Fruit fly (Drosophila melanogaster) whole organism, adult: ENCODE measurements around the gene mRpS34.
A peak's percentile ranks its signal among the peaks of the same experiment; 100 is the strongest.

Experiments
- CG11617 ChIP-seq: fragments of 200-800 bp; sonication (Bioruptor generic); optimal IDR thresholded peaks from 2 replicates; lab custom pipeline; 2017; ENCODE audit warnings: mild to moderate bottlenecking, missing biosample characterization, missing genetic modification reagents, missing genetic modification characterization
- CG12768 ChIP-seq: fragments of 200-800 bp; sonication (Bioruptor generic); optimal IDR thresholded peaks from 2 replicates; lab custom pipeline; 2017; ENCODE audit warnings: missing biosample characterization, missing genetic modification characterization, mild to moderate bottlenecking, moderate library complexity, missing genetic modification reagents
- CG14711 ChIP-seq: fragments of 200-800 bp; sonication (Bioruptor generic); optimal IDR thresholded peaks from 2 replicates; lab custom pipeline; 2018; ENCODE audit warnings: missing biosample characterization, mild to moderate bottlenecking, missing genetic modification characterization, moderate library complexity
- CG1620 ChIP-seq: fragments of 200-800 bp; sonication (Bioruptor generic); optimal IDR thresholded peaks from 2 replicates; lab custom pipeline; 2016; ENCODE audit warnings: missing biosample characterization, missing genetic modification characterization
- CG33017 ChIP-seq: fragments of 200-800 bp; sonication (Bioruptor generic); optimal IDR thresholded peaks from 2 replicates; lab custom pipeline; 2018; ENCODE audit warnings: missing biosample characterization, mild to moderate bottlenecking, missing genetic modification characterization, moderate library complexity
- CG5204 ChIP-seq: fragments of 200-800 bp; sonication (Bioruptor generic); optimal IDR thresholded peaks from 2 replicates; lab custom pipeline; 2016; ENCODE audit warnings: missing biosample characterization, missing genetic modification characterization
- CG7045 ChIP-seq: fragments of 200-800 bp; sonication (Bioruptor generic); optimal IDR thresholded peaks from 2 replicates; lab custom pipeline; 2017; ENCODE audit warnings: missing biosample characterization, mild to moderate bottlenecking, missing genetic modification characterization
- CG7101 ChIP-seq: fragments of 200-800 bp; sonication (Bioruptor generic); optimal IDR thresholded peaks from 2 replicates; lab custom pipeline; 2018; ENCODE audit warnings: missing biosample characterization, mild to moderate bottlenecking, missing genetic modification characterization, moderate library complexity
- Clk ChIP-seq: fragments of 200-800 bp; sonication (Bioruptor generic); optimal IDR thresholded peaks from 2 replicates; lab custom pipeline; 2017; ENCODE audit warnings: missing biosample characterization, missing genetic modification characterization
- Crg-1 ChIP-seq: fragments of 200-800 bp; sonication (Bioruptor generic); optimal IDR thresholded peaks from 2 replicates; lab custom pipeline; 2016; ENCODE audit warnings: missing biosample characterization, missing genetic modification characterization
- Hr96 ChIP-seq: fragments of 200-800 bp; sonication (Bioruptor generic); optimal IDR thresholded peaks from 2 replicates; lab custom pipeline; 2016; ENCODE audit warnings: missing biosample characterization, missing genetic modification characterization
- Mnt ChIP-seq: fragments of 200-800 bp; sonication (Bioruptor generic); optimal IDR thresholded peaks from 2 replicates; lab custom pipeline; 2016; ENCODE audit warnings: missing biosample characterization, mild to moderate bottlenecking, missing genetic modification characterization
- bab1 ChIP-seq: fragments of 200-800 bp; sonication (Bioruptor generic); optimal IDR thresholded peaks from 3 replicates; lab custom pipeline; 2019; ENCODE audit warnings: missing biosample characterization, mild to moderate bottlenecking, missing genetic modification characterization, moderate library complexity
- cic ChIP-seq: fragments of 200-800 bp; sonication (Bioruptor generic); optimal IDR thresholded peaks from 2 replicates; lab custom pipeline; 2017; ENCODE audit warnings: missing biosample characterization, mild to moderate bottlenecking, missing genetic modification characterization, moderate library complexity
- cnc ChIP-seq, 2 experiments: fragments of >200 bp; optimal IDR thresholded peaks; 2 replicates each; lab custom pipeline; 2017
- kay ChIP-seq: fragments of 200-800 bp; sonication (Bioruptor generic); peaks from one replicate; lab custom pipeline; 2016; ENCODE audit warnings: missing biosample characterization, missing genetic modification characterization, borderline replicate concordance
- ovo ChIP-seq: fragments of 200-800 bp; sonication (Bioruptor generic); optimal IDR thresholded peaks from 2 replicates; lab custom pipeline; 2016; ENCODE audit warnings: missing biosample characterization, missing genetic modification characterization
- pad ChIP-seq: fragments of 200-800 bp; sonication (Bioruptor generic); optimal IDR thresholded peaks from 3 replicates; lab custom pipeline; 2017; ENCODE audit warnings: missing biosample characterization, missing genetic modification characterization, mild to moderate bottlenecking, moderate library complexity, missing genetic modification reagents
- tj ChIP-seq: fragments of 200-800 bp; sonication (Bioruptor generic); optimal IDR thresholded peaks from 3 replicates; lab custom pipeline; 2017; ENCODE audit warnings: missing biosample characterization, mild to moderate bottlenecking, missing genetic modification characterization, moderate library complexity
- toe ChIP-seq: fragments of 200-800 bp; sonication (Bioruptor generic); optimal IDR thresholded peaks from 2 replicates; lab custom pipeline; 2016; ENCODE audit warnings: missing biosample characterization, missing genetic modification characterization

Gene mRpS34

dm6 chr3L:16391257-16391656 lies 43.4 kb downstream of the mRpS34 start:
- no peak for TF ChIP-seq CG7101 (tag; lab: Kevin White, UChicago)
- TF ChIP-seq pad (GFP tag; lab: Kevin White, UChicago) = no peak
- no peak for TF ChIP-seq cic (GFP tag; lab: Kevin White, UChicago)
- no peak for TF ChIP-seq Clk (GFP tag; lab: Kevin White, UChicago)
- TF ChIP-seq CG7045 (GFP tag; lab: Kevin White, UChicago) = no peak
- no peak for TF ChIP-seq CG1620 (GFP tag; lab: Kevin White, UChicago)
- TF ChIP-seq toe (GFP tag; lab: Kevin White, UChicago) = no peak
- TF ChIP-seq cnc (optimal IDR thresholded peaks at IDR 0.05; lab: Kevin White, UChicago) = no peak
- TF ChIP-seq Crg-1 (GFP tag; lab: Kevin White, UChicago) = no peak
- no peak for TF ChIP-seq CG14711 (tag; lab: Kevin White, UChicago)
- TF ChIP-seq bab1 (GFP tag; lab: Kevin White, UChicago) = no peak
- no peak for TF ChIP-seq Hr96 (GFP tag; lab: Kevin White, UChicago)

DNA sequence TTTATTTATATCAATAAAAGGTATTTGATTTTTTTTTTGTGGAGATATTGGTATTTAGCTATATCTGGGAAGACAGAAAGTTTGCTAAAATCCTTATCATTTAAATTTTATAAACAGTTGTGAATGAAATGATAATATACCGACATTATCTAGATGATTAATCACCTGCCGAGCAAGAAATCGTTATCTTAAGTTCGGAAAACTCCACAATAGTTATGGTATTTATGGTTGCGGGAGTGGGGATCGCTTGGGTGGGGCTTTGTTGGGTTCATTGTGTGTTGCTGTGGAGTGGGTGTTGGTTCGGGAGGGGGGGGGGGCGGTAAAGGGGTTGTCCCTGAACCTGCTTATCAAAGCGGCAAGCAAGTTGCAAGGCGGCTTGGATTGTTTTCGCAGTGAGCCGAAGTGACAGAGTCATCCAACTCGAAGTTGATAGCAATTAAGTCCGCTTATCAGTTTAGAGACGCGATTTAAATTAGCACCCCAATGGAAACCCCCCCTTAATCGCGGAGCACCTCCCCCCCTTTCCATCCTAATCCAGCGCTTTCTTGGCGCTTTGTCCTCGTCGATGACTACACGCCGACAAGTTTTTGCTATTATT lies 44.4 kb downstream of the mRpS34 start:
- TF ChIP-seq ovo (no peak), Clk (GFP tag; lab: Kevin White, UChicago) (no peak), CG5204 (GFP tag; lab: Kevin White, UChicago) (no peak), kay (GFP tag; lab: Kevin White, UChicago) (no peak), Hr96 (GFP tag; lab: Kevin White, UChicago) (no peak), CG1620 (GFP tag; lab: Kevin White, UChicago) (no peak), CG12768 (GFP tag; lab: Kevin White, UChicago) (no peak), CG11617 (GFP tag; lab: Kevin White, UChicago) (no peak), CG7045 (GFP tag; lab: Kevin White, UChicago) (no peak)

dm6 chr3L:16392874-16393273 lies 45.0 kb downstream of the mRpS34 start:
- TF ChIP-seq Clk (GFP tag; lab: Kevin White, UChicago) (no peak), CG1620 (GFP tag; lab: Kevin White, UChicago) (no peak), Mnt (GFP tag; lab: Kevin White, UChicago) (no peak), CG12768 (GFP tag; lab: Kevin White, UChicago) (no peak), CG11617 (GFP tag; lab: Kevin White, UChicago) (no peak), CG33017 (tag; lab: Kevin White, UChicago) (no peak), cic (GFP tag; lab: Kevin White, UChicago) (no peak), CG14711 (tag; lab: Kevin White, UChicago) (no peak), Crg-1 (GFP tag; lab: Kevin White, UChicago) (no peak), Hr96 (GFP tag; lab: Kevin White, UChicago) (no peak), CG7101 (tag; lab: Kevin White, UChicago) (no peak), kay (GFP tag; lab: Kevin White, UChicago) (no peak), tj (no peak), cnc (optimal IDR thresholded peaks at IDR 0.05; lab: Kevin White, UChicago) (no peak), pad (GFP tag; lab: Kevin White, UChicago) (no peak), toe (GFP tag; lab: Kevin White, UChicago) (no peak)

- TF ChIP-seq cnc (optimal IDR thresholded peaks at IDR 0.05; lab: Kevin White, UChicago) (no peak), kay (GFP tag; lab: Kevin White, UChicago) (peak; percentile 53)
Measured at dm6 chr3L:16393700-16394099, 45.8 kb downstream of the mRpS34 start.

DNA sequence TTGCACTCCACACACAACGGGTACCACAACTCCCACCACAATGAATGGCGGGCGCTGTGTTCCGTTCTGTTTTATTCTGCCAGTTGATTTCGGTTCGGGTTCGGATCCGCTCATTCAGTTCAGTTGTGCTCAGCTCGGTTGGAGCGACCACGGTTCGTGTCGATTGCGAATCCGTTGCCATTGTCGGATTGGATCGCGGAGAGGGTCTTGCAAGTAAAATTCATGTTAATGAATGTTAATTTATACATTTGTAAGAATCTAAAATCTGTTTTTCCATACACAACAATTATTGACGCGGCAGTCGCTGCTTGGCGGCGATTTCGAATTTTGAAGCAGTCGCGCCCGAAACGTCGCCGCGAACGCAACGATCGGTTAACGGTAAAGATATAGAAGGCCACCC lies 46.6 kb downstream of the mRpS34 start, which contains the start of gene Gagr:
Gene Gagr, plus strand, starts transcription at position 81 of the 400 bp plus-strand sequence.
- TF ChIP-seq cnc (optimal IDR thresholded peaks at IDR 0.05; lab: Kevin White, UChicago) = no peak
- TF ChIP-seq CG12768 (GFP tag; lab: Kevin White, UChicago) = no peak
- TF ChIP-seq ovo = no peak
- no peak for TF ChIP-seq cic (GFP tag; lab: Kevin White, UChicago)
- no peak for TF ChIP-seq Hr96 (GFP tag; lab: Kevin White, UChicago)
- TF ChIP-seq Crg-1 (GFP tag; lab: Kevin White, UChicago) = no peak
- TF ChIP-seq CG7101 (tag; lab: Kevin White, UChicago) = no peak
- no peak for TF ChIP-seq kay (GFP tag; lab: Kevin White, UChicago)
- no peak for TF ChIP-seq bab1 (GFP tag; lab: Kevin White, UChicago)
- TF ChIP-seq tj = no peak
- TF ChIP-seq CG11617 (GFP tag; lab: Kevin White, UChicago) = no peak
- no peak for TF ChIP-seq CG33017 (tag; lab: Kevin White, UChicago)
- no peak for TF ChIP-seq CG1620 (GFP tag; lab: Kevin White, UChicago)
- TF ChIP-seq CG5204 (GFP tag; lab: Kevin White, UChicago) = no peak
- TF ChIP-seq CG14711 (tag; lab: Kevin White, UChicago) = no peak
- no peak for TF ChIP-seq Mnt (GFP tag; lab: Kevin White, UChicago)
- TF ChIP-seq CG7045 (GFP tag; lab: Kevin White, UChicago) = no peak
- TF ChIP-seq Clk (GFP tag; lab: Kevin White, UChicago) = no peak
- TF ChIP-seq toe (GFP tag; lab: Kevin White, UChicago) = no peak
